Worm (Caenorhabditis elegans) whole organism, L3 larva: Measurements from ENCODE around the gene Y9C2UA.1.

ENCODE experiments used
- ZK546.5 ChIP-seq: sonication (generic microtip); optimal IDR thresholded peaks from 2 replicates; lab custom pipeline; 2017; ENCODE audit warnings: missing biosample characterization, missing genetic modification characterization
- ceh-16 ChIP-seq: sonication (generic microtip); optimal IDR thresholded peaks from 2 replicates; lab custom pipeline; 2017; ENCODE audit warnings: missing biosample characterization, missing genetic modification characterization
- ceh-82 ChIP-seq: fragments of 150-350 bp; optimal IDR thresholded peaks from 2 replicates; lab custom pipeline; 2014; ENCODE audit warnings: missing biosample characterization, missing genetic modification characterization
- elt-3 ChIP-seq, 3 experiments: fragments of 150-350 bp in 1 of 3; sonication (generic microtip) in 2 of 3; optimal IDR thresholded peaks; 2 replicates in 2 of 3; 4 replicates in 1 of 3; lab custom pipeline; 2014 to 2017; ENCODE audit warnings: missing biosample characterization in 3 of 3, missing genetic modification characterization in 3 of 3
- fkh-10 ChIP-seq: sonication (generic microtip); optimal IDR thresholded peaks from 2 replicates; lab custom pipeline; 2017; ENCODE audit warnings: missing biosample characterization, missing genetic modification reagents, missing genetic modification characterization
- lin-39 ChIP-seq: fragments of 150-350 bp; optimal IDR thresholded peaks from 2 replicates; lab custom pipeline; 2018; ENCODE audit warnings: missing biosample characterization, missing genetic modification reagents, missing genetic modification characterization
- mdl-1 ChIP-seq: fragments of 150-350 bp; optimal IDR thresholded peaks from 2 replicates; lab custom pipeline; 2014; ENCODE audit warnings: missing biosample characterization, missing genetic modification characterization
- nhr-11 ChIP-seq: fragments of 150-350 bp; optimal IDR thresholded peaks from 2 replicates; lab custom pipeline; 2014; ENCODE audit warnings: missing biosample characterization, missing genetic modification characterization
- nhr-77 ChIP-seq: fragments of 150-350 bp; optimal IDR thresholded peaks from 2 replicates; lab custom pipeline; 2014; ENCODE audit warnings: missing biosample characterization, missing genetic modification characterization
- tbx-2 ChIP-seq: sonication (generic microtip); optimal IDR thresholded peaks from 2 replicates; lab custom pipeline; 2016; ENCODE audit warnings: mild to moderate bottlenecking, missing genetic modification characterization, missing compliant biosample characterization
- unc-39 ChIP-seq: sonication (generic microtip); optimal IDR thresholded peaks from 4 replicates; lab custom pipeline; 2017; ENCODE audit warnings: missing biosample characterization, missing genetic modification characterization
- unc-62 ChIP-seq: fragments of 150-350 bp; sonication (generic microtip); optimal IDR thresholded peaks from 4 replicates; lab custom pipeline; 2014; ENCODE audit warnings: missing biosample characterization, missing genetic modification reagents, missing genetic modification characterization
- ztf-11 ChIP-seq: fragments of 150-350 bp; optimal IDR thresholded peaks from 2 replicates; lab custom pipeline; 2014; ENCODE audit warnings: missing biosample characterization, missing genetic modification characterization
- ztf-4 ChIP-seq: fragments of 150-350 bp; optimal IDR thresholded peaks from 2 replicates; lab custom pipeline; 2014; ENCODE audit warnings: missing biosample characterization, missing genetic modification characterization

- TF ChIP-seq ceh-82 (tag; lab: Kevin White, UChicago) (no peak), unc-62 (GFP tag; lab: Kevin White, UChicago) (no peak), tbx-2 (tag; lab: Kevin White, UChicago) (no peak), nhr-77 (tag; lab: Kevin White, UChicago) (no peak), ztf-11 (no peak), elt-3 (tag; optimal IDR thresholded peaks at IDR 0.05; lab: Kevin White, UChicago) (no peak), ztf-4 (no peak), unc-39 (no peak), ZK546.5 (tag; lab: Kevin White, UChicago) (no peak), mdl-1 (no peak), lin-39 (no peak), fkh-10 (no peak), nhr-11 (tag; lab: Kevin White, UChicago) (no peak), ceh-16 (tag; lab: Kevin White, UChicago) (no peak)
Measured at ce11 chrII:9176523-9176922, 37.1 kb downstream of the Y9C2UA.1 start.
